Worm (Caenorhabditis elegans) whole organism, young adult: ENCODE results near the gene F44A2.7.

Experiments used
- C06A6.2 ChIP-seq: fragments of 200-800 bp; sonication (Bioruptor generic); conservative IDR thresholded peaks from 2 replicates; pipeline ENCODE4 v1.3.6; 2022; ENCODE audit warnings: missing genetic modification characterization, missing compliant biosample characterization
- D2030.7 ChIP-seq: fragments of 200-800 bp; sonication (Bioruptor generic); IDR thresholded peaks from 2 replicates; pipeline ENCODE4 v1.3.6; 2022; ENCODE audit warnings: missing genetic modification reagents, missing genetic modification characterization, missing compliant biosample characterization
- F23B12.7 ChIP-seq: sonication (generic microtip); optimal IDR thresholded peaks from 2 replicates; lab custom pipeline; 2017; ENCODE audit warnings: missing genetic modification characterization, mild to moderate bottlenecking, missing compliant biosample characterization, antibody characterized with exemption, moderate library complexity; ENCODE audit not compliant: insufficient read depth
- F49E8.2 ChIP-seq: sonication (generic microtip); optimal IDR thresholded peaks from 3 replicates; lab custom pipeline; 2017; ENCODE audit warnings: missing genetic modification characterization, mild to moderate bottlenecking, missing compliant biosample characterization, antibody characterized with exemption, moderate library complexity; ENCODE audit not compliant: insufficient read depth
- F57A8.1 ChIP-seq: fragments of 200-800 bp; sonication (Bioruptor generic); optimal IDR thresholded peaks from 2 replicates; lab custom pipeline; 2018; ENCODE audit warnings: mild to moderate bottlenecking, missing genetic modification characterization, moderate library complexity, missing compliant biosample characterization
- T07F8.4 ChIP-seq: sonication (generic microtip); optimal IDR thresholded peaks from 2 replicates; lab custom pipeline; 2016; ENCODE audit warnings: mild to moderate bottlenecking, missing genetic modification characterization, moderate library complexity, missing compliant biosample characterization
- Y67H2A.10 ChIP-seq: fragments of 200-800 bp; sonication (Bioruptor generic); conservative IDR thresholded peaks from 2 replicates; pipeline ENCODE4 v1.3.6; 2022; ENCODE audit warnings: missing genetic modification reagents, missing genetic modification characterization, missing compliant biosample characterization
- Y79H2A.3 ChIP-seq: fragments of 200-800 bp; sonication (Bioruptor generic); conservative IDR thresholded peaks from 2 replicates; pipeline ENCODE4 v1.3.6; 2022; ENCODE audit warnings: missing genetic modification reagents, missing genetic modification characterization, missing compliant biosample characterization
- Y95B8A.8 ChIP-seq: fragments of 200-800 bp; sonication (Bioruptor generic); IDR thresholded peaks from 2 replicates; pipeline ENCODE4 v1.3.6; 2022; ENCODE audit warnings: missing genetic modification reagents, missing genetic modification characterization, missing compliant biosample characterization
- akir-1 ChIP-seq: fragments of 200-800 bp; sonication (Bioruptor generic); optimal IDR thresholded peaks from 2 replicates; lab custom pipeline; 2018; ENCODE audit warnings: mild to moderate bottlenecking, missing genetic modification characterization, moderate library complexity, missing compliant biosample characterization
- attf-5 ChIP-seq: fragments of 200-800 bp; sonication (Bioruptor generic); optimal IDR thresholded peaks from 2 replicates; lab custom pipeline; 2018; ENCODE audit warnings: mild to moderate bottlenecking, missing genetic modification characterization, missing compliant biosample characterization
- cebp-1 ChIP-seq, 2 experiments: fragments of 200-800 bp in 1 of 2; sonication (Bioruptor generic) in 1 of 2; sonication (generic microtip) in 1 of 2; IDR thresholded peaks in 1 of 2; optimal IDR thresholded peaks in 1 of 2; 2 replicates each; pipeline versions ENCODE4 v1.3.6 to Lab custom; 2017 to 2022; ENCODE audit warnings: missing compliant biosample characterization in 2 of 2, missing genetic modification characterization in 2 of 2, mild to moderate bottlenecking in 1 of 2, missing genetic modification reagents in 1 of 2, moderate library complexity in 1 of 2
- ceh-58 ChIP-seq: fragments of 200-800 bp; sonication (Bioruptor generic); IDR thresholded peaks from 2 replicates; pipeline ENCODE4 v1.3.6; 2022; ENCODE audit warnings: missing genetic modification characterization, missing compliant biosample characterization
- ceh-91 ChIP-seq: fragments of 200-800 bp; sonication (Bioruptor generic); IDR thresholded peaks from 2 replicates; pipeline ENCODE4 v1.3.6; 2022; ENCODE audit warnings: missing genetic modification reagents, missing genetic modification characterization, missing compliant biosample characterization
- die-1 ChIP-seq: sonication (generic microtip); optimal IDR thresholded peaks from 2 replicates; lab custom pipeline; 2016; ENCODE audit warnings: missing genotype, mild to moderate bottlenecking, missing genetic modification characterization, missing compliant biosample characterization
- dpl-1 ChIP-seq: fragments of 150-350 bp; optimal IDR thresholded peaks from 2 replicates; lab custom pipeline; 2014; ENCODE audit warnings: missing biosample characterization, missing genetic modification reagents, missing genetic modification characterization
- egl-44 ChIP-seq: fragments of 200-800 bp; sonication (Bioruptor generic); IDR thresholded peaks from 2 replicates; pipeline ENCODE4 v1.3.6; 2022; ENCODE audit warnings: missing genetic modification reagents, missing genetic modification characterization, missing compliant biosample characterization
- ekl-4 ChIP-seq: fragments of 200-800 bp; sonication (Bioruptor generic); IDR thresholded peaks from 2 replicates; pipeline ENCODE4 v1.3.6; 2022; ENCODE audit warnings: missing genetic modification reagents, missing genetic modification characterization, missing compliant biosample characterization
- fkh-3 ChIP-seq: sonication (generic microtip); optimal IDR thresholded peaks from 2 replicates; lab custom pipeline; 2016; ENCODE audit warnings: mild to moderate bottlenecking, missing genetic modification characterization, missing compliant biosample characterization
- hsf-1 ChIP-seq: fragments of 200-800 bp; sonication (Bioruptor generic); IDR thresholded peaks from 2 replicates; pipeline ENCODE4 v1.3.6; 2022; ENCODE audit warnings: missing genetic modification reagents, missing genetic modification characterization, missing compliant biosample characterization
- lir-1 ChIP-seq: fragments of 200-800 bp; sonication (Bioruptor generic); conservative IDR thresholded peaks from 2 replicates; pipeline ENCODE4 v1.3.6; 2022; ENCODE audit warnings: missing genetic modification reagents, missing genetic modification characterization, missing compliant biosample characterization
- lsl-1 ChIP-seq: fragments of 200-800 bp; sonication (Bioruptor generic); optimal IDR thresholded peaks from 2 replicates; lab custom pipeline; 2018; ENCODE audit warnings: mild to moderate bottlenecking, missing genetic modification characterization, moderate library complexity, missing compliant biosample characterization
- madf-3 ChIP-seq: fragments of 200-800 bp; sonication (Bioruptor generic); IDR thresholded peaks from 2 replicates; pipeline ENCODE4 v1.3.6; 2022; ENCODE audit warnings: missing genetic modification reagents, missing genetic modification characterization, missing compliant biosample characterization
- mcd-1 ChIP-seq: fragments of 200-800 bp; sonication (Bioruptor generic); IDR thresholded peaks from 2 replicates; pipeline ENCODE4 v1.3.6; 2022; ENCODE audit warnings: missing genetic modification reagents, missing genetic modification characterization, missing compliant biosample characterization
- nhr-90 ChIP-seq: sonication (generic microtip); optimal IDR thresholded peaks from 2 replicates; lab custom pipeline; 2016; ENCODE audit warnings: missing genotype, mild to moderate bottlenecking, missing genetic modification characterization, missing compliant biosample characterization
- pha-4 ChIP-seq: fragments of 150-350 bp; sonication (generic microtip); optimal IDR thresholded peaks from 2 replicates; lab custom pipeline; 2014; ENCODE audit warnings: missing biosample characterization, missing genetic modification reagents, missing genetic modification characterization
- sdz-38 ChIP-seq: sonication (generic microtip); optimal IDR thresholded peaks from 2 replicates; lab custom pipeline; 2016; ENCODE audit warnings: missing genotype, missing genetic modification characterization, missing compliant biosample characterization
- sea-2 ChIP-seq: fragments of 200-800 bp; sonication (Bioruptor generic); IDR thresholded peaks from 2 replicates; pipeline ENCODE4 v1.3.6; 2022; ENCODE audit warnings: missing genetic modification characterization, missing compliant biosample characterization
- snpc-1.3 ChIP-seq: sonication (generic microtip); optimal IDR thresholded peaks from 2 replicates; lab custom pipeline; 2017; ENCODE audit warnings: missing genetic modification characterization, mild to moderate bottlenecking, missing compliant biosample characterization, antibody characterized with exemption, moderate library complexity, missing genotype, missing genetic modification reagents; ENCODE audit not compliant: insufficient read depth
- snpc-4 ChIP-seq, 5 experiments: fragments of 150-350 bp in 1 of 5; sonication (generic microtip) in 4 of 5; optimal IDR thresholded peaks; 2 replicates each; lab custom pipeline; 2014 to 2018; ENCODE audit warnings: missing genetic modification characterization in 5 of 5, missing biosample characterization in 3 of 5, antibody characterized with exemption in 2 of 5, mild to moderate bottlenecking in 2 of 5, missing compliant biosample characterization in 2 of 5, missing genotype in 2 of 5, moderate library complexity in 2 of 5, missing genetic modification reagents in 1 of 5
- tbp1 ChIP-seq: fragments of 200-800 bp; sonication (Bioruptor generic); optimal IDR thresholded peaks from 2 replicates; lab custom pipeline; 2018; ENCODE audit warnings: mild to moderate bottlenecking, missing genetic modification characterization, missing compliant biosample characterization
- xnd-1 ChIP-seq: sonication (generic microtip); optimal IDR thresholded peaks from 2 replicates; lab custom pipeline; 2016; ENCODE audit warnings: missing genotype, missing genetic modification reagents, missing genetic modification characterization, missing compliant biosample characterization
- zim-3 ChIP-seq: sonication (generic microtip); optimal IDR thresholded peaks from 2 replicates; lab custom pipeline; 2017; ENCODE audit warnings: mild to moderate bottlenecking, missing genetic modification characterization, moderate library complexity, missing compliant biosample characterization
- ztf-25 ChIP-seq: fragments of 200-800 bp; sonication (Bioruptor generic); IDR thresholded peaks from 2 replicates; pipeline ENCODE4 v1.3.6; 2022; ENCODE audit warnings: missing genetic modification reagents, missing genetic modification characterization, missing compliant biosample characterization

Gene F44A2.7

ce11 chrV:9303026-9303425, 18.3 kb upstream of the F44A2.7 start, which contains the start of gene nhr-39:
TSS of gene nhr-39 (plus strand) at chrV:9303326.
- no peak for TF ChIP-seq Y67H2A.10
- TF ChIP-seq T07F8.4, result no peak
- TF ChIP-seq ceh-91 (GFP tag; lab: Robert Waterston, UW), result no peak
- no peak for TF ChIP-seq fkh-3 (tag; lab: Kevin White, UChicago)
- no peak for TF ChIP-seq snpc-4 (GFP tag; optimal IDR thresholded peaks at IDR 0.05; lab: Kevin White, UChicago)
- no peak for TF ChIP-seq snpc-4 (tag; optimal IDR thresholded peaks at IDR 0.05; lab: Kevin White, UChicago)
- TF ChIP-seq ekl-4 (GFP tag; lab: Robert Waterston, UW), result no peak
- TF ChIP-seq, all 124 proteins: peak for 0

DNA sequence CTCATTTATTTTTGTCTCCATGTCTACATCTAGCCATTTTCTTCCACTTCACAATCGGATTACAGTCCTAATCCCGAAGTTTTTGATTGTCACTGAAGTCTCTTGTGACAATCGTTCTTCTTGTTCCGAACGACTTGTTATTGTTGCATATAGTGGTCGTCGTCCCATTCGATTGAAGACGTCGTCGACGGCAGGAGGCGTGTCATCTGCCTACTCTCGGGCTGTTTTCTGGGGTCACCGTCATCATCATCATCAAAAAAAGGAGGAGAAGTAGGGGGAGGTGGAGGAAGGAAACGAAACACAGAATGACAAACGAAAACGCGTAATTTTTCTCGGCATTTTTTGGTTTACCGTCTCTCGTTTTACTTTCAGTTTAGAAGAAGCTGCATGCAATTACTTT, 16.2 kb upstream of the F44A2.7 start, which contains the start of gene F44A2.3:
Gene F44A2.3, plus strand, starts transcription at position 301 of the 400 bp plus-strand sequence.
- TF ChIP-seq D2030.7, result no peak
- no peak for TF ChIP-seq madf-3 (GFP tag; lab: Robert Waterston, UW)
- no peak for TF ChIP-seq attf-5
- no peak for TF ChIP-seq ceh-58 (GFP tag; lab: Robert Waterston, UW)
- no peak for TF ChIP-seq F57A8.1 (GFP tag; lab: Kevin White, UChicago)
- no peak for TF ChIP-seq Y95B8A.8 (GFP tag; lab: Robert Waterston, UW)
- TF ChIP-seq akir-1 (GFP tag; lab: Kevin White, UChicago), result no peak
- no peak for TF ChIP-seq dpl-1
- no peak for TF ChIP-seq mcd-1 (GFP tag; lab: Robert Waterston, UW)
- TF ChIP-seq sdz-38 (tag; lab: Kevin White, UChicago), result no peak
- TF ChIP-seq F49E8.2 (tag; lab: Kevin White, UChicago), result no peak
- no peak for TF ChIP-seq xnd-1 (tag; lab: Kevin White, UChicago)
- TF ChIP-seq F23B12.7 (tag; lab: Kevin White, UChicago), result no peak
- TF ChIP-seq lsl-1, result no peak

ce11 chrV:9312377-9312776, 8.9 kb upstream of the F44A2.7 start:
- TF ChIP-seq egl-44 (no peak), zim-3 (tag; lab: Kevin White, UChicago) (no peak), tbp1 (GFP tag; lab: Kevin White, UChicago) (no peak), die-1 (tag; lab: Kevin White, UChicago) (no peak), madf-3 (GFP tag; lab: Robert Waterston, UW) (0 out of 2 replicates have a peak, but pooled peaks have one; percentile 3)

- TF ChIP-seq ztf-25 (GFP tag; lab: Robert Waterston, UW), result no peak
- TF ChIP-seq lir-1, result no peak
- TF ChIP-seq nhr-90, result no peak
- no peak for TF ChIP-seq pha-4 (tag; lab: Kevin White, UChicago)
- no peak for TF ChIP-seq cebp-1 (GFP tag; IDR thresholded peaks at IDR 0.05; lab: Robert Waterston, UW)
- TF ChIP-seq cebp-1 (tag; optimal IDR thresholded peaks at IDR 0.05; lab: Kevin White, UChicago), result no peak
- no peak for TF ChIP-seq sea-2 (GFP tag; lab: Robert Waterston, UW)
- no peak for TF ChIP-seq hsf-1
- no peak for TF ChIP-seq Y79H2A.3 (GFP tag; lab: Robert Waterston, UW)
Observed at ce11 chrV:9314408-9314807, 6.9 kb upstream of the F44A2.7 start.

- TF ChIP-seq C06A6.2 (GFP tag; lab: Robert Waterston, UW) (no peak), madf-3 (GFP tag; lab: Robert Waterston, UW) (no peak), egl-44 (no peak), die-1 (tag; lab: Kevin White, UChicago) (no peak), snpc-1.3 (no peak)
Observed at ce11 chrV:9316970-9317369, 4.3 kb upstream of the F44A2.7 start.
